Worm (Caenorhabditis elegans): ENCODE results near the gene srg-67.

srg-67 gene

DNA sequence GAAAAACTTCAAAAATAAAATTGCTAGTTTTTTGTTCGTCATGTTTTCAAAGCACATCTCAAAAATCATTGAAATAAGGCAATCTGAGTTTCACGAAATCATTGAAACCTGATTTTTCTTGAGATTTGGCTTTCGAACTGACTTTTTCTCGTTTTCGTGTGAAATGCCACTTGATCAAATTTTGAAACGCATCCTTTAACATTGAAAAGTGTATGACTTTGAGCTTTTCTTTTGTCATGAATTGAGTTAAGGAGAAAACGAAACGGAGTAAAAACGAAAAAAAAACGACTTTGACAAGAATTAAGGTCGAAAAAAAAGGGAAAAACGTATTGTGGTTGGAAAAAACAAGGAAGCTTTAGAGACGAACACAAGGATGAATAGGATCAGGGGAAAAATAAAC, 7.8 kb downstream of the srg-67 start:
- TF ChIP-seq hsf-1 (GFP tag; IDR thresholded peaks at IDR 0.05) (no peak), F57A8.1 (GFP tag; optimal IDR thresholded peaks at IDR 0.05) (no peak), ceh-58 (GFP tag; IDR thresholded peaks at IDR 0.05) (no peak), egl-44 (GFP tag; IDR thresholded peaks at IDR 0.05) (no peak), egl-18 (GFP tag; IDR thresholded peaks at IDR 0.05) (no peak), lir-1 (GFP tag; conservative IDR thresholded peaks at IDR 0.05) (no peak), ztf-25 (GFP tag; IDR thresholded peaks at IDR 0.05) (no peak), ztf-22 (GFP tag; optimal IDR thresholded peaks at IDR 0.05) (no peak), ztf-3 (GFP tag; optimal IDR thresholded peaks at IDR 0.05) (no peak), B0261.1 (tag; optimal IDR thresholded peaks at IDR 0.05) (no peak), efl-1 (GFP tag; optimal IDR thresholded peaks at IDR 0.05) (no peak)

DNA sequence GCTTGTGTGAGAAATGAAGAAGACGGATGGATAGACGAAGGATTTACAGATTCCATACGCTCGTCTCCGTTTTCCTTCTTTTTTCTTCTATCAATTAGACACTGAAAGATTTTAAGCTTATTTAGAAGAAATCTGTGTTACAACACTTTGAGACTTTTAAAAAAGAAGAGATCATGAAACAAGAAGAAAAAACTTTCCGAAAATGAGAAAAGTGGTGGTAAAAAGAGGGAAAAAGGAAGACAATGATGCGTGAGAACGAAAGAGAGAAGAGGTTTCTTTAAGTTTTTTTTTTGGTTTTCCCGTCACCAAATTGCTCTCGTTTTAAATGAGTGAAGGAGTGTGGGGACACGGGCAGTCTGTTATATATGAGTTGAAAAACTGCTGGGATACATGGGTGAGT, 9.2 kb downstream of the srg-67 start, which contains the start of gene glc-3:
glc-3 (minus strand) TSS at position 101 of the 400 bp plus-strand sequence.
- no peak for TF ChIP-seq efl-1 (GFP tag; optimal IDR thresholded peaks at IDR 0.05)
- no peak for TF ChIP-seq nhr-80 (tag; optimal IDR thresholded peaks at IDR 0.05)
- TF ChIP-seq pha-4 (tag; optimal IDR thresholded peaks at IDR 0.05): no peak
- TF ChIP-seq sptf-2 (GFP tag; optimal IDR thresholded peaks at IDR 0.05): no peak
- TF ChIP-seq lin-26 (GFP tag; IDR thresholded peaks at IDR 0.05): no peak
- no peak for TF ChIP-seq nhr-90 (tag; optimal IDR thresholded peaks at IDR 0.05)
- no peak for TF ChIP-seq dpff-1 (tag; optimal IDR thresholded peaks at IDR 0.05)
- no peak for TF ChIP-seq mes-4 (tag; optimal IDR thresholded peaks at IDR 0.05)
- no peak for TF ChIP-seq K11D2.4 (GFP tag; IDR thresholded peaks at IDR 0.05)
- no peak for TF ChIP-seq aptf-2 (GFP tag; conservative IDR thresholded peaks at IDR 0.05)
- no peak for TF ChIP-seq chd-7 (tag; optimal IDR thresholded peaks at IDR 0.05)
- TF ChIP-seq cebp-1 (GFP tag; IDR thresholded peaks at IDR 0.05): no peak
- TF ChIP-seq cebp-1 (tag; optimal IDR thresholded peaks at IDR 0.05): no peak
- no peak for TF ChIP-seq egrh-3 (GFP tag; IDR thresholded peaks at IDR 0.05)
- TF ChIP-seq T07F8.4 (tag; optimal IDR thresholded peaks at IDR 0.05): no peak

- no peak for TF ChIP-seq lir-1 (GFP tag; conservative IDR thresholded peaks at IDR 0.05)
- TF ChIP-seq nhr-80 (tag; optimal IDR thresholded peaks at IDR 0.05): no peak
- TF ChIP-seq ccch-3 (GFP tag; optimal IDR thresholded peaks at IDR 0.05): no peak
- no peak for TF ChIP-seq Y53G8AR.9 (GFP tag; conservative IDR thresholded peaks at IDR 0.05)
- TF ChIP-seq F10E7.11 (tag; optimal IDR thresholded peaks at IDR 0.05): no peak
- no peak for TF ChIP-seq madf-10 (tag; optimal IDR thresholded peaks at IDR 0.05)
- TF ChIP-seq unc-62 (GFP tag; optimal IDR thresholded peaks at IDR 0.05): no peak
- no peak for TF ChIP-seq hmg-1.2 (GFP tag; IDR thresholded peaks at IDR 0.05)
- TF ChIP-seq Y56A3A.18 (GFP tag; IDR thresholded peaks at IDR 0.05): no peak
- TF ChIP-seq nhr-27 (tag; optimal IDR thresholded peaks at IDR 0.05): no peak
- no peak for TF ChIP-seq F57A8.1 (GFP tag; optimal IDR thresholded peaks at IDR 0.05)
- TF ChIP-seq nfyb-1 (GFP tag; IDR thresholded peaks at IDR 0.05): no peak
- TF ChIP-seq Y67H2A.10 (GFP tag; conservative IDR thresholded peaks at IDR 0.05): no peak
- no peak for TF ChIP-seq snpc-1.1 (tag; optimal IDR thresholded peaks at IDR 0.05; ENCODE audit: insufficient read depth)
- TF ChIP-seq B0035.1 (tag; optimal IDR thresholded peaks at IDR 0.05): no peak
These were observed 12.1 kb downstream of the srg-67 start for ce11 chrV:5450742-5451141.

Measured in whole organism, young adult.